Worm (Caenorhabditis elegans): Measurements from ENCODE around the gene C09B8.8.

Gene C09B8.8

ce11 chrX:6048508-6048907, 33.2 kb downstream of the C09B8.8 start, which contains the start of gene pak-1:
Gene pak-1 (minus strand): TSS chrX:6048608.
- TF ChIP-seq unc-62 (GFP tag; optimal IDR thresholded peaks at IDR 0.05): no peak

ce11 chrX:6050078-6050477, 34.8 kb downstream of the C09B8.8 start:
- TF ChIP-seq unc-62 (GFP tag; optimal IDR thresholded peaks at IDR 0.05): no peak

- TF ChIP-seq unc-62 (GFP tag; optimal IDR thresholded peaks at IDR 0.05): no peak
Observed at ce11 chrX:6050849-6051248, 35.6 kb downstream of the C09B8.8 start.

ce11 chrX:6052744-6053143, 37.5 kb downstream of the C09B8.8 start, which contains the start of gene C45B2.6:
Gene C45B2.6 (plus strand): TSS chrX:6052879.
- no peak for TF ChIP-seq unc-62 (GFP tag; optimal IDR thresholded peaks at IDR 0.05)

ce11 chrX:6057580-6058305, 42.5 kb downstream of the C09B8.8 start, which contains the start of gene gln-1:
Gene gln-1 (plus strand): TSS chrX:6058255.
- no peak for TF ChIP-seq unc-62 (GFP tag; optimal IDR thresholded peaks at IDR 0.05)

- no peak for TF ChIP-seq unc-62 (GFP tag; optimal IDR thresholded peaks at IDR 0.05)
Observed at ce11 chrX:6059163-6059782, 44.0 kb downstream of the C09B8.8 start.

ce11 chrX:6064385-6064784, 49.1 kb downstream of the C09B8.8 start:
- TF ChIP-seq unc-62 (GFP tag; optimal IDR thresholded peaks at IDR 0.05): no peak

- TF ChIP-seq unc-62 (GFP tag; optimal IDR thresholded peaks at IDR 0.05): no peak
Observed at ce11 chrX:6065936-6066452, 50.7 kb downstream of the C09B8.8 start, which contains the start of gene ptr-4. Gene ptr-4 (minus strand): TSS chrX:6065986.

ce11 chrX:6066618-6067017, 51.3 kb downstream of the C09B8.8 start:
- no peak for TF ChIP-seq unc-62 (GFP tag; optimal IDR thresholded peaks at IDR 0.05)
